Worm (Caenorhabditis elegans): ENCODE data around the gene Y22D7AR.2.

DNA sequence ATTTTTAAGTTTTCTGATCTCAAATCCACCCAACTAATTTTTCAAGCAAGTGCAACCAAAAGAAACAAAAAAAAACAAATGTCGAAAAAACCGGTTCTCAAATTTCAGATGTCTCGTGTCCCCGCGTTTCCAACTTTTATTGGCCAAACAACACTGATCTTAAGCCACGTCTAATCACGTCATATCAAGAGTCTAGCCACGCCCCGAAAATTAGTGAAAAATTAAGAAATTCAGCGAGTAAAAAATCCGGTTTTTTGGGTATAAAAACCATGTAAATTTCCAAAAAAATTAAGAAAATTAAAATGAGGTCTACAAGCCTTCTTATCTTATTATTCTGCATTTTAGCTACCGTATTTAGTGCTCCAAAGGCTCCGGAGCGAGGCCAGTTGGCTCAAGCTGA is 57.5 kb downstream of the Y22D7AR.2 start, which contains the start of gene cnc-6:
- TF ChIP-seq ztf-23 (GFP tag; IDR thresholded peaks at IDR 0.05), result no peak
- no peak for TF ChIP-seq cog-1 (tag; optimal IDR thresholded peaks at IDR 0.05)
- TF ChIP-seq tab-1 (GFP tag; IDR thresholded peaks at IDR 0.05), result no peak

Measured in whole organism, midembryonic.